Worm (Caenorhabditis elegans) whole organism, L1 larva: ENCODE measurements around the gene K03B8.8.

Experiments
- aly-2 ChIP-seq: fragments of 150-350 bp; optimal IDR thresholded peaks from 2 replicates; lab custom pipeline; 2014; ENCODE audit warnings: missing biosample characterization, missing genetic modification characterization
- egl-27 ChIP-seq, 2 experiments: fragments of 150-350 bp in 1 of 2; sonication (generic microtip); optimal IDR thresholded peaks; 3 replicates each; lab custom pipeline; 2017 to 2018; ENCODE audit warnings: missing biosample characterization in 2 of 2, missing genetic modification characterization in 2 of 2, missing genetic modification reagents in 2 of 2
- nhr-12 ChIP-seq: sonication (generic microtip); optimal IDR thresholded peaks from 2 replicates; lab custom pipeline; 2017; ENCODE audit warnings: missing biosample characterization, missing genetic modification characterization
- snu-23 ChIP-seq: sonication (generic microtip); optimal IDR thresholded peaks from 2 replicates; lab custom pipeline; 2016; ENCODE audit warnings: missing genetic modification characterization, missing compliant biosample characterization
- ztf-11 ChIP-seq, 2 experiments: sonication (generic microtip); optimal IDR thresholded peaks; 2 replicates each; lab custom pipeline; 2016 to 2017; ENCODE audit warnings: missing genetic modification characterization in 2 of 2, missing biosample characterization in 1 of 2, missing compliant biosample characterization in 1 of 2
- ztf-4 ChIP-seq: fragments of 150-350 bp; optimal IDR thresholded peaks from 2 replicates; lab custom pipeline; 2014; ENCODE audit warnings: missing biosample characterization, missing genetic modification characterization

DNA sequence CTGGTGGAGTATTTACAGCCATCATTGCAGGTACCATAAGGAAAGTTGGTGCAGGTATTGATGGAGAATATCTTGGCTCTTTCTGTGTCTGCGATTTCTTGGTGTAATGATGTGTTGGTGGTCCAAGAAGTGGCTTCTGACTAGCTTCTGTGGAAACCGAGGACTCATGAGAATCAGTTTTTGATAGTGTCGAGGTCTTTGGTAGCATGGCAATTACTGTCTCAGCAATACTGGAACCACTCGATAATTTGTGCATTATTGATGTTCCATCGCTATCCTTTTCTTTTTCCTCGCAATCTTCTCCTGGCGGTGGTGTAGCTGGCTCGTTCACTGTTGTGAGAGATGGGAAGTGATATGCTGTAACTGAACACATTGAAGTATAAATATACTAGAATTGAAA, 47.2 kb downstream of the K03B8.8 start:
- TF ChIP-seq nhr-12 (no peak), ztf-4 (tag; lab: Kevin White, UChicago) (no peak), egl-27 (tag; optimal IDR thresholded peaks at IDR 0.05; lab: Kevin White, UChicago) (no peak), snu-23 (no peak), ztf-11 (tag; optimal IDR thresholded peaks at IDR 0.05; lab: Kevin White, UChicago) (no peak), aly-2 (tag; lab: Kevin White, UChicago) (no peak)
